Worm (Caenorhabditis elegans) whole organism, midembryonic: ENCODE measurements around the gene col-184.

Experiments
- T22C8.4 ChIP-seq: fragments of 200-800 bp; sonication (Bioruptor generic); IDR thresholded peaks from 2 replicates; pipeline ENCODE4 v1.3.6; 2022; ENCODE audit warnings: missing genetic modification characterization, missing compliant biosample characterization
- cog-1 ChIP-seq: sonication (generic microtip); optimal IDR thresholded peaks from 2 replicates; lab custom pipeline; 2016; ENCODE audit warnings: missing genetic modification characterization, missing compliant biosample characterization
- flt-1 ChIP-seq: fragments of 200-800 bp; sonication (Bioruptor generic); IDR thresholded peaks from 2 replicates; pipeline ENCODE4 v1.3.6; 2022; ENCODE audit warnings: missing genetic modification characterization, missing compliant biosample characterization
- klf-2 ChIP-seq: fragments of 200-800 bp; sonication (Bioruptor generic); conservative IDR thresholded peaks from 2 replicates; pipeline ENCODE4 v1.3.6; 2022; ENCODE audit warnings: missing genetic modification reagents, missing genetic modification characterization, missing compliant biosample characterization
- med-1 ChIP-seq: sonication (generic microtip); optimal IDR thresholded peaks from 2 replicates; lab custom pipeline; 2017; ENCODE audit warnings: missing genetic modification characterization, mild to moderate bottlenecking, missing compliant biosample characterization, antibody characterized with exemption, missing genetic modification reagents; ENCODE audit not compliant: insufficient read depth
- ref-1 ChIP-seq: fragments of 200-800 bp; sonication (Bioruptor generic); conservative IDR thresholded peaks from 2 replicates; pipeline ENCODE4 v1.3.6; 2022; ENCODE audit warnings: missing genetic modification reagents, missing genetic modification characterization, missing compliant biosample characterization
- tab-1 ChIP-seq: fragments of 200-800 bp; sonication (Bioruptor generic); IDR thresholded peaks from 2 replicates; pipeline ENCODE4 v1.3.6; 2022; ENCODE audit warnings: missing genetic modification characterization, missing compliant biosample characterization
- ztf-23 ChIP-seq: fragments of 200-800 bp; sonication (Bioruptor generic); IDR thresholded peaks from 2 replicates; pipeline ENCODE4 v1.3.6; 2022; ENCODE audit warnings: missing genetic modification reagents, missing genetic modification characterization, missing compliant biosample characterization
- ztf-29 ChIP-seq: fragments of 200-800 bp; sonication (Bioruptor generic); IDR thresholded peaks from 2 replicates; pipeline ENCODE4 v1.3.6; 2022; ENCODE audit warnings: missing genetic modification reagents, missing genetic modification characterization, missing compliant biosample characterization

DNA sequence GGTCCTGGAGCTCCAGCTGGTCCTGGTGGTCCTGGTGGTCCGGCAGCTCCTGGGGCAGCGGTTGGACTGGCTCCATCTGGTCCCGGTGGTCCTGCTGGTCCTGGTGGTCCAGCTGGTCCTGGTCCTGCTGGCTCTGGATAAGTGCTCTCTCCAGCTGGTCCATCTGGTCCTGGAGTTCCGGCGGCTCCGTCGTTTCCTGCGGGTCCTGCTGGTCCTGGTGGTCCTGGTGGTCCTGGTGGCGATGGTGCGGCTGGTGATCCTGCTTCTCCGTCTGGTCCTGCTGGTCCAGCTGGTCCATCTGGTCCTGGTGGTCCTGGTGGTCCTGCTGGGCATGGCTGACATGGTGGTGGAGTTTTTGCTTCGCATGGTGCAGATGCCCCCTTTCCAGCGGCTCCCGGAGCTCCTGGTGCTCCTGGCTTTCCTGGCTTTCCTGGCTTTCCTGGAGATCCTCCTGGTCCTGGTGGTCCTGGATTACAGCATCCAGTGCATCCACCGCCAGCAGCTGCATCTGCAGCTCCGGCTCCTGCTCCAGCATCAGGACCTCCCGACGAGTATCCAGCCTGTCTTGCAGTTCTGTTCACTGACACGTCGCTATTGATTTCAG is 41.1 kb downstream of the col-184 start:
- TF ChIP-seq ztf-23 (GFP tag; lab: Robert Waterston, UW), result no peak
- TF ChIP-seq ref-1 (GFP tag; lab: Robert Waterston, UW), result no peak
- TF ChIP-seq flt-1, result no peak
- no peak for TF ChIP-seq ztf-29 (GFP tag; lab: Robert Waterston, UW)
- no peak for TF ChIP-seq cog-1 (tag; lab: Kevin White, UChicago)
- no peak for TF ChIP-seq tab-1 (GFP tag; lab: Robert Waterston, UW)
- TF ChIP-seq T22C8.4 (GFP tag; lab: Robert Waterston, UW), result no peak
- TF ChIP-seq med-1 (GFP tag; lab: Kevin White, UChicago), result no peak
- TF ChIP-seq klf-2 (GFP tag; lab: Robert Waterston, UW), result no peak
